Fruit fly (Drosophila melanogaster): Measurements from ENCODE around the gene arg.

- TF ChIP-seq h (optimal IDR thresholded peaks at IDR 0.05) (no peak), insv (optimal IDR thresholded peaks at IDR 0.05) (no peak)
Measured at dm6 chrX:515676-516075, 6.4 kb downstream of the arg start.

All from Kc167 (cell line).